Worm (Caenorhabditis elegans): Measurements from ENCODE around the gene clip-1.

clip-1 gene

ce11 chrIII:9269012-9269471, at the start of gene clip-1:
Gene clip-1 (minus strand): TSS chrIII:9269062.
- no peak for TF ChIP-seq ceh-28 (tag; optimal IDR thresholded peaks at IDR 0.05)
- no peak for TF ChIP-seq sea-2 (GFP tag; optimal IDR thresholded peaks at IDR 0.05)
- peak; percentile 53 for TF ChIP-seq nhr-25 (tag; optimal IDR thresholded peaks at IDR 0.05)
- peak; percentile 36 for TF ChIP-seq pha-4 (tag; optimal IDR thresholded peaks at IDR 0.05)
- peak; percentile 24 for TF ChIP-seq nhr-23 (tag; optimal IDR thresholded peaks at IDR 0.05)
- TF ChIP-seq nhr-43 (tag; optimal IDR thresholded peaks at IDR 0.05; ENCODE audit: poor library complexity, severe bottlenecking), result peak; percentile 23
- no peak for TF ChIP-seq jun-1 (tag; optimal IDR thresholded peaks at IDR 0.05)
- TF ChIP-seq elt-2 (tag; optimal IDR thresholded peaks at IDR 0.05), result peak; percentile 15
- no peak for TF ChIP-seq elt-1 (tag; optimal IDR thresholded peaks at IDR 0.05)
- TF ChIP-seq lsy-12 (tag; optimal IDR thresholded peaks at IDR 0.05), result no peak
- TF ChIP-seq nfya-1 (tag; optimal IDR thresholded peaks at IDR 0.05; ENCODE audit: insufficient read depth), result peak; percentile 6

- TF ChIP-seq pqm-1 (tag; optimal IDR thresholded peaks at IDR 0.05), result no peak
- peak; percentile 70 for TF ChIP-seq elt-2 (tag; optimal IDR thresholded peaks at IDR 0.05)
These were observed 48.7 kb upstream of the clip-1 start for ce11 chrIII:9317601-9318000.

- peak; percentile 24 for TF ChIP-seq pqm-1 (tag; optimal IDR thresholded peaks at IDR 0.05)
- no peak for TF ChIP-seq eor-1 (tag; optimal IDR thresholded peaks at IDR 0.05)
- TF ChIP-seq zag-1 (tag; optimal IDR thresholded peaks at IDR 0.05), result no peak
- peak; percentile 67 for TF ChIP-seq elt-2 (tag; optimal IDR thresholded peaks at IDR 0.05)
- TF ChIP-seq skn-1 (tag; optimal IDR thresholded peaks at IDR 0.05), result no peak
These were observed 46.3 kb upstream of the clip-1 start for ce11 chrIII:9315180-9315579.

ce11 chrIII:9314476-9314875, 45.6 kb upstream of the clip-1 start, which contains the start of gene C40H1.8:
Gene C40H1.8 (plus strand): TSS chrIII:9314717.
- no peak for TF ChIP-seq unc-39 (tag; optimal IDR thresholded peaks at IDR 0.05)
- TF ChIP-seq elt-2 (tag; optimal IDR thresholded peaks at IDR 0.05), result peak; percentile 51
- TF ChIP-seq ZK546.5 (tag; optimal IDR thresholded peaks at IDR 0.05), result no peak

ce11 chrIII:9309840-9310239, 41.0 kb upstream of the clip-1 start:
- TF ChIP-seq snpc-4 (tag; optimal IDR thresholded peaks at IDR 0.05), result no peak
- TF ChIP-seq nhr-11 (tag; optimal IDR thresholded peaks at IDR 0.05), result peak; percentile 76

ce11 chrIII:9306596-9306995, 37.7 kb upstream of the clip-1 start, which contains the start of gene srx-45:
Gene srx-45 (minus strand): TSS chrIII:9306696.
- TF ChIP-seq pqm-1 (tag; optimal IDR thresholded peaks at IDR 0.05) (no peak), ztf-4 (tag; optimal IDR thresholded peaks at IDR 0.05) (no peak), ZK546.5 (tag; optimal IDR thresholded peaks at IDR 0.05) (no peak), egl-27 (tag; optimal IDR thresholded peaks at IDR 0.05) (no peak), nhr-28 (tag; optimal IDR thresholded peaks at IDR 0.05) (no peak), elt-1 (tag; optimal IDR thresholded peaks at IDR 0.05) (no peak), tbx-2 (tag; optimal IDR thresholded peaks at IDR 0.05) (no peak), fos-1 (tag; optimal IDR thresholded peaks at IDR 0.05) (no peak), lin-39 (tag; optimal IDR thresholded peaks at IDR 0.05) (no peak), lsy-12 (tag; optimal IDR thresholded peaks at IDR 0.05) (no peak), ama-1 (optimal IDR thresholded peaks at IDR 0.05) (no peak), ceh-28 (tag; optimal IDR thresholded peaks at IDR 0.05) (no peak)

ce11 chrIII:9300670-9301069, 31.8 kb upstream of the clip-1 start:
- peak; percentile 17 for TF ChIP-seq nhr-25 (tag; optimal IDR thresholded peaks at IDR 0.05)
- TF ChIP-seq mml-1 (tag; optimal IDR thresholded peaks at IDR 0.05), result no peak
- no peak for TF ChIP-seq unc-39 (tag; optimal IDR thresholded peaks at IDR 0.05)
- no peak for TF ChIP-seq mdl-1 (tag; optimal IDR thresholded peaks at IDR 0.05)
- TF ChIP-seq ama-1 (optimal IDR thresholded peaks at IDR 0.05), result no peak
- TF ChIP-seq nhr-23 (tag; optimal IDR thresholded peaks at IDR 0.05), result peak; percentile 29
- TF ChIP-seq elt-2 (tag; optimal IDR thresholded peaks at IDR 0.05), result no peak
- no peak for TF ChIP-seq ceh-28 (tag; optimal IDR thresholded peaks at IDR 0.05)
- TF ChIP-seq egl-5 (tag; optimal IDR thresholded peaks at IDR 0.05), result no peak
